Fruit fly (Drosophila melanogaster) whole organism, embryonic: ENCODE results near the gene CG42268.

ENCODE experiments used
- CG7786 ChIP-seq: fragments of 200-800 bp; sonication (Bioruptor generic); optimal IDR thresholded peaks from 2 replicates; lab custom pipeline; 2016; ENCODE audit warnings: missing biosample characterization, missing genetic modification characterization
- Camta ChIP-seq: fragments of 200-800 bp; sonication (Bioruptor generic); optimal IDR thresholded peaks from 2 replicates; lab custom pipeline; 2016; ENCODE audit warnings: missing biosample characterization, missing genetic modification characterization
- psq ChIP-seq: fragments of 200-800 bp; sonication (Bioruptor generic); optimal IDR thresholded peaks from 2 replicates; lab custom pipeline; 2017; ENCODE audit warnings: missing biosample characterization, missing genetic modification characterization

DNA sequence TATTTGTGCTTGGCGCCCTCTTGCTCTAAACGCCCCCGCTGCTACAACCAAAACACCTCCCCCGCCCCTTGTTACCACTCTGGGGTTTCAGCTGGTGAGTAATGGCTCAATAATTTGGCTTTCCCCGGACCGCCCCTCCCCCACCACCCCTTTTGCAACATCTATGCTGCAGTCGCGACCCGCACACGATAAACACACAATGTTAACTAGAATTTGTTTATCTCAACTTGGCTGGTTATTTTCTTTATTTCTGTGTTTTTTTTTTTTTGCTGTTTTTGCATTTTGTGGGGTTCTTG, 5.5 kb upstream of the CG42268 start:
- TF ChIP-seq Camta (GFP tag; lab: Kevin White, UChicago) = no peak
- no peak for TF ChIP-seq CG7786 (GFP tag; lab: Kevin White, UChicago)
- TF ChIP-seq psq = no peak
